Worm (Caenorhabditis elegans) whole organism, late embryonic: ENCODE results near the gene K01A6.8.

Source experiments
- K09A11.1 ChIP-seq: sonication (generic microtip); optimal IDR thresholded peaks from 2 replicates; lab custom pipeline; 2017; ENCODE audit warnings: antibody characterized with exemption, mild to moderate bottlenecking, missing genetic modification characterization, missing compliant biosample characterization; ENCODE audit not compliant: insufficient read depth
- T23F11.4 ChIP-seq: fragments of 200-800 bp; sonication (Bioruptor generic); optimal IDR thresholded peaks from 2 replicates; lab custom pipeline; 2018; ENCODE audit warnings: mild to moderate bottlenecking, missing genetic modification characterization, missing compliant biosample characterization
- elt-2 ChIP-seq: sonication (generic microtip); optimal IDR thresholded peaks from 2 replicates; lab custom pipeline; 2016; ENCODE audit warnings: missing genetic modification reagents, missing genetic modification characterization, missing compliant biosample characterization
- hlh-30 ChIP-seq: sonication (generic microtip); optimal IDR thresholded peaks from 2 replicates; lab custom pipeline; 2017; ENCODE audit warnings: antibody characterized with exemption, missing genetic modification characterization, missing compliant biosample characterization; ENCODE audit not compliant: insufficient read depth
- mec-3 ChIP-seq: sonication (generic microtip); optimal IDR thresholded peaks from 2 replicates; lab custom pipeline; 2016; ENCODE audit warnings: borderline replicate concordance, missing genetic modification characterization, missing compliant biosample characterization
- pqm-1 ChIP-seq: sonication (generic microtip); optimal IDR thresholded peaks from 2 replicates; lab custom pipeline; 2016; ENCODE audit warnings: missing genetic modification characterization, missing compliant biosample characterization
- tbx-2 ChIP-seq: sonication (generic microtip); optimal IDR thresholded peaks from 2 replicates; lab custom pipeline; 2016; ENCODE audit warnings: missing genetic modification characterization, missing compliant biosample characterization
- ztf-16 ChIP-seq: sonication (generic microtip); optimal IDR thresholded peaks from 2 replicates; lab custom pipeline; 2017; ENCODE audit warnings: missing genetic modification characterization, missing compliant biosample characterization

- TF ChIP-seq T23F11.4 = no peak
- TF ChIP-seq ztf-16 (tag; lab: Kevin White, UChicago) = no peak
- TF ChIP-seq tbx-2 (tag; lab: Kevin White, UChicago) = no peak
- no peak for TF ChIP-seq mec-3 (tag; lab: Kevin White, UChicago)
- no peak for TF ChIP-seq elt-2
- TF ChIP-seq K09A11.1 = no peak
- no peak for TF ChIP-seq hlh-30 (tag; lab: Kevin White, UChicago)
- TF ChIP-seq pqm-1 = no peak
These were observed 43.7 kb downstream of the K01A6.8 start, which contains the start of gene ZK792.12 for ce11 chrIV:11693493-11693892.
